Worm (Caenorhabditis elegans): ENCODE results near the gene K02D10.3.

Gene K02D10.3

ce11 chrIII:8805815-8806214, 34.1 kb upstream of the K02D10.3 start:
- TF ChIP-seq C38D4.7 (GFP tag; optimal IDR thresholded peaks at IDR 0.05) (no peak), ceh-24 (tag; optimal IDR thresholded peaks at IDR 0.05) (no peak), ceh-19 (GFP tag; optimal IDR thresholded peaks at IDR 0.05) (no peak), eyg-1 (tag; optimal IDR thresholded peaks at IDR 0.05) (no peak), nfya-1 (tag; optimal IDR thresholded peaks at IDR 0.05) (no peak), ceh-31 (tag; optimal IDR thresholded peaks at IDR 0.05) (no peak), dve-1 (tag; optimal IDR thresholded peaks at IDR 0.05) (no peak), ama-1 (optimal IDR thresholded peaks at IDR 0.05) (no peak)

DNA sequence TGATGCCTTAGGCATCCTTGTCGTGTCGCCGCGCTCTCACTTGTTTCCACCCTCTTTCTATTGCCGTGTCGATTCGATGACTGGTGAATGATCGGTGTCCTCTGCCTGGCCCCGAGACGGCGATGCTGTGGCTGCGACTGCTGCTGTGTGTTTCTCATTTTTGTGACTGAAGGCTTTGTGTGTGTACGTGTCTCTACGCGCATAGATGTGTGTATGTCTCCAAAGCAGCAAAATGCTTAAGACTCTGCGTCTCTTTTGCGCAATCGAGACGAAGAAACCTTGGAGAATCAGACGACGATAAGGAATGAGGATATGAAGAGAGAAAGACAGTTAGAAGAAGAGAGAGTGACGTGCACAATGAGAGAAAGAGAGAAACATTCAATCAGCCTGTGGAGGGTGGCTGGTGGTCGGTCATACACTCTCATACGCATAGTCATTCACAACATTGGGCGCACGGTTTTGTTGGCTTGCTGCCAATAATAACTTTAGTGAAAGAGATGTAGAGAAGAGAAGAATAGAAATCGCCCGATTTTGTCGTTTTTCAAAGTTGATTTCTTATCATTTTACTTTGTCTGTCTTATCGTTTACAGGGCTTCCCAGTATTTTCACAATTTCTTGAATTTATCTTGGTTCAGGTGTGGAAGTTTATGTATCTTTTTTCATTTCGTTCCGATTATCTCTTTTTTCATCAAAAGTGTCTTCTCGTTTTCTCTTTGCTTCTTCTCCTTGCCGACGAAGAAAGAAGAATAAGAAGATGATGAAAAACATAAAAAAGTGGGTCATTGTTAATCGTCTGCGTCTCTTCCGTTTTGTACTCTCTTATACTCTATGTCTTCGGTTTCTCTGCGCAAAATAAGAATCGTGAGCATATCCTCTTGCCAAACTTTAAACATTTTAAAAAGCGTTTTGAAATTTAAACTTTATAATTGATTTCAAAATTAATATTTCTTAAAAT, 30.4 kb upstream of the K02D10.3 start:
- no peak for TF ChIP-seq ceh-24 (tag; optimal IDR thresholded peaks at IDR 0.05)
- TF ChIP-seq ceh-31 (tag; optimal IDR thresholded peaks at IDR 0.05): peak; percentile 97
- TF ChIP-seq pros-1 (tag; optimal IDR thresholded peaks at IDR 0.05): peak; percentile 100
- no peak for TF ChIP-seq ttx-3 (tag; optimal IDR thresholded peaks at IDR 0.05)
- peak; percentile 20 for TF ChIP-seq fkh-10 (GFP tag; optimal IDR thresholded peaks at IDR 0.05)
- peak; percentile 8 for TF ChIP-seq ztf-16 (tag; optimal IDR thresholded peaks at IDR 0.05)
- peak; percentile 96 for TF ChIP-seq F13H6.1 (tag; optimal IDR thresholded peaks at IDR 0.05)
- TF ChIP-seq nhr-232 (tag; optimal IDR thresholded peaks at IDR 0.05): no peak
- TF ChIP-seq ceh-2 (tag; optimal IDR thresholded peaks at IDR 0.05): peak; percentile 66
- no peak for TF ChIP-seq elt-4 (tag; optimal IDR thresholded peaks at IDR 0.05)
- TF ChIP-seq K02D7.2 (tag; optimal IDR thresholded peaks at IDR 0.05): no peak
- peak; percentile 98 for TF ChIP-seq dve-1 (tag; optimal IDR thresholded peaks at IDR 0.05)
- no peak for TF ChIP-seq ceh-48 (tag; optimal IDR thresholded peaks at IDR 0.05)
- TF ChIP-seq nhr-11 (tag; optimal IDR thresholded peaks at IDR 0.05): no peak
- TF ChIP-seq unc-55 (GFP tag; optimal IDR thresholded peaks at IDR 0.05): peak; percentile 99
- TF ChIP-seq unc-86 (tag; optimal IDR thresholded peaks at IDR 0.05): peak; percentile 29
- no peak for TF ChIP-seq C38D4.7 (GFP tag; optimal IDR thresholded peaks at IDR 0.05)
- TF ChIP-seq ceh-18 (tag; optimal IDR thresholded peaks at IDR 0.05): peak; percentile 99
- TF ChIP-seq lin-11 (tag; optimal IDR thresholded peaks at IDR 0.05): no peak
- TF ChIP-seq ceh-45 (GFP tag; IDR thresholded peaks at IDR 0.05): no peak
- peak; percentile 78 for TF ChIP-seq hlh-8 (tag; optimal IDR thresholded peaks at IDR 0.05)
- TF ChIP-seq dmd-4 (tag; optimal IDR thresholded peaks at IDR 0.05; ENCODE audit: borderline replicate concordance): peak; percentile 64
- TF ChIP-seq hlh-6 (tag; optimal IDR thresholded peaks at IDR 0.05): peak; percentile 64
- peak; percentile 92 for TF ChIP-seq ceh-34 (tag; optimal IDR thresholded peaks at IDR 0.05)
- TF ChIP-seq rnt-1 (tag; optimal IDR thresholded peaks at IDR 0.05): peak; percentile 95
- TF ChIP-seq hlh-30 (tag; optimal IDR thresholded peaks at IDR 0.05; ENCODE audit: insufficient read depth): peak; percentile 93
- TF ChIP-seq ceh-9 (tag; optimal IDR thresholded peaks at IDR 0.05): no peak
- TF ChIP-seq madf-2 (tag; optimal IDR thresholded peaks at IDR 0.05): no peak
- 0 out of 2 replicates have a peak, but pooled peaks have one; percentile 3 for TF ChIP-seq sox-2 (GFP tag; IDR thresholded peaks at IDR 0.05)
- TF ChIP-seq mec-3 (tag; optimal IDR thresholded peaks at IDR 0.05; ENCODE audit: borderline replicate concordance): no peak
- TF ChIP-seq sox-4 (tag; optimal IDR thresholded peaks at IDR 0.05): no peak
- peak; percentile 95 for TF ChIP-seq pax-1 (tag; optimal IDR thresholded peaks at IDR 0.05)
- peak; percentile 67 for TF ChIP-seq sdc-2 (tag; optimal IDR thresholded peaks at IDR 0.05)
- peak; percentile 96 for TF ChIP-seq tbx-2 (tag; optimal IDR thresholded peaks at IDR 0.05)
- TF ChIP-seq fax-1 (tag; optimal IDR thresholded peaks at IDR 0.05): peak; percentile 26
- TF ChIP-seq pqm-1 (tag; optimal IDR thresholded peaks at IDR 0.05): peak; percentile 71
- peak; percentile 45 for TF ChIP-seq che-1 (tag; optimal IDR thresholded peaks at IDR 0.05)
- TF ChIP-seq elt-2 (tag; optimal IDR thresholded peaks at IDR 0.05): peak; percentile 56
- TF ChIP-seq ama-1 (optimal IDR thresholded peaks at IDR 0.05): peak; percentile 91
- peak; percentile 93 for TF ChIP-seq ceh-30 (tag; optimal IDR thresholded peaks at IDR 0.05)
- peak; percentile 63 for TF ChIP-seq pha-2 (tag; optimal IDR thresholded peaks at IDR 0.05)
- peak; percentile 32 for TF ChIP-seq ceh-22 (tag; optimal IDR thresholded peaks at IDR 0.05)
- TF ChIP-seq pag-3 (tag; optimal IDR thresholded peaks at IDR 0.05; ENCODE audit: borderline replicate concordance): no peak
- TF ChIP-seq unc-42 (tag; optimal IDR thresholded peaks at IDR 0.05): peak; percentile 84
- TF ChIP-seq hlh-15 (tag; optimal IDR thresholded peaks at IDR 0.05): no peak
- peak; percentile 98 for TF ChIP-seq nfya-1 (tag; optimal IDR thresholded peaks at IDR 0.05)
